Worm (Caenorhabditis elegans) whole organism, mixed stage, embryonic: Measurements from ENCODE around the gene npr-17.

ENCODE experiments used
- ceh-43 ChIP-seq: fragments of 200-800 bp; sonication (Bioruptor generic); optimal IDR thresholded peaks from 2 replicates; lab custom pipeline; 2018; ENCODE audit warnings: mild to moderate bottlenecking, missing genetic modification characterization, moderate library complexity, missing compliant biosample characterization
- drap-1 ChIP-seq: fragments of 200-800 bp; sonication (Bioruptor generic); optimal IDR thresholded peaks from 3 replicates; lab custom pipeline; 2018; ENCODE audit warnings: mild to moderate bottlenecking, missing genetic modification characterization, missing compliant biosample characterization
- flh-1 ChIP-seq: fragments of 200-800 bp; sonication (Bioruptor generic); optimal IDR thresholded peaks from 2 replicates; lab custom pipeline; 2018; ENCODE audit warnings: mild to moderate bottlenecking, missing genetic modification characterization, moderate library complexity, missing compliant biosample characterization
- lsy-2 ChIP-seq: fragments of 150-350 bp; optimal IDR thresholded peaks from 2 replicates; lab custom pipeline; 2014; ENCODE audit warnings: missing biosample characterization, missing genetic modification characterization
- nhr-2 ChIP-seq: fragments of 150-350 bp; optimal IDR thresholded peaks from 2 replicates; lab custom pipeline; 2014; ENCODE audit warnings: missing biosample characterization, missing genetic modification characterization
- unc-39 ChIP-seq: fragments of 150-350 bp; optimal IDR thresholded peaks from 2 replicates; lab custom pipeline; 2014; ENCODE audit warnings: missing biosample characterization, missing genetic modification characterization

- TF ChIP-seq flh-1 (GFP tag; lab: Kevin White, UChicago) (no peak), lsy-2 (no peak), unc-39 (tag; lab: Kevin White, UChicago) (no peak), drap-1 (GFP tag; lab: Kevin White, UChicago) (no peak), nhr-2 (tag; lab: Kevin White, UChicago) (no peak), ceh-43 (GFP tag; lab: Kevin White, UChicago) (no peak)
Observed at ce11 chrIII:8004091-8004490, 7.8 kb upstream of the npr-17 start, which contains the start of gene C06G4.6.
